Fruit fly (Drosophila melanogaster) whole organism, embryonic: Measurements from ENCODE around the gene Fdx1.
A peak's percentile ranks its signal among the peaks of the same experiment; 100 is the strongest.

Source experiments
- Adf1 ChIP-seq: fragments of 200-800 bp; sonication (Bioruptor generic); IDR thresholded peaks from 2 replicates; pipeline ENCODE4 v1.3.6; 2022; ENCODE audit warnings: missing biosample characterization, missing genetic modification characterization
- CG10654 ChIP-seq: fragments of 200-800 bp; sonication (Bioruptor generic); optimal IDR thresholded peaks from 2 replicates; lab custom pipeline; 2016; ENCODE audit warnings: missing biosample characterization, missing genetic modification characterization
- CG10979 ChIP-seq: fragments of 200-800 bp; sonication (Bioruptor generic); optimal IDR thresholded peaks from 2 replicates; lab custom pipeline; 2018; ENCODE audit warnings: missing biosample characterization, mild to moderate bottlenecking, missing genetic modification characterization, moderate library complexity
- CG11504 ChIP-seq: fragments of 200-800 bp; sonication (Bioruptor generic); optimal IDR thresholded peaks from 3 replicates; lab custom pipeline; 2019; ENCODE audit warnings: missing biosample characterization, mild to moderate bottlenecking, missing genetic modification characterization, moderate library complexity
- CG12155 ChIP-seq: fragments of 200-800 bp; sonication (Bioruptor generic); optimal IDR thresholded peaks from 3 replicates; lab custom pipeline; 2016; ENCODE audit warnings: missing biosample characterization, missing genetic modification characterization
- CG15269 ChIP-seq: fragments of 200-800 bp; sonication (Bioruptor generic); optimal IDR thresholded peaks from 2 replicates; lab custom pipeline; 2018; ENCODE audit warnings: missing biosample characterization, mild to moderate bottlenecking, missing genetic modification characterization, moderate library complexity
- CG17568 ChIP-seq: fragments of 200-800 bp; sonication (Bioruptor generic); optimal IDR thresholded peaks from 2 replicates; lab custom pipeline; 2018; ENCODE audit warnings: missing biosample characterization, mild to moderate bottlenecking, missing genetic modification characterization, moderate library complexity
- CG17612 ChIP-seq: fragments of 200-800 bp; sonication (Bioruptor generic); IDR thresholded peaks from 2 replicates; pipeline ENCODE4 v1.3.6; 2022; ENCODE audit warnings: missing biosample characterization, missing genetic modification characterization
- CG2120 ChIP-seq: fragments of 200-800 bp; sonication (Bioruptor generic); optimal IDR thresholded peaks from 3 replicates; lab custom pipeline; 2016; ENCODE audit warnings: missing biosample characterization, missing genetic modification characterization
- CG34224 ChIP-seq: fragments of 200-800 bp; sonication (Bioruptor generic); IDR thresholded peaks from 3 replicates; pipeline ENCODE4 v1.3.6; 2022; ENCODE audit warnings: missing biosample characterization, missing genetic modification characterization; ENCODE audit not compliant: partially characterized antibody
- CG5180 ChIP-seq: fragments of 200-800 bp; sonication (Bioruptor generic); optimal IDR thresholded peaks from 3 replicates; lab custom pipeline; 2017; ENCODE audit warnings: missing biosample characterization, missing genetic modification characterization, mild to moderate bottlenecking, moderate library complexity, missing genetic modification reagents
- CG6683 ChIP-seq: fragments of 200-800 bp; sonication (Bioruptor generic); optimal IDR thresholded peaks from 2 replicates; lab custom pipeline; 2017; ENCODE audit warnings: missing biosample characterization, mild to moderate bottlenecking, missing genetic modification characterization, missing genetic modification reagents
- CG6813 ChIP-seq: fragments of 200-800 bp; sonication (Bioruptor generic); optimal IDR thresholded peaks from 2 replicates; lab custom pipeline; 2017; ENCODE audit warnings: missing biosample characterization, missing genetic modification characterization, mild to moderate bottlenecking, moderate library complexity, missing genetic modification reagents
- CG6854 ChIP-seq: fragments of 200-800 bp; sonication (Bioruptor generic); optimal IDR thresholded peaks from 3 replicates; lab custom pipeline; 2017; ENCODE audit warnings: missing biosample characterization, mild to moderate bottlenecking, missing genetic modification characterization
- CG7839 ChIP-seq: fragments of 200-800 bp; sonication (Bioruptor generic); optimal IDR thresholded peaks from 3 replicates; lab custom pipeline; 2018; ENCODE audit warnings: missing biosample characterization, mild to moderate bottlenecking, missing genetic modification characterization, moderate library complexity
- CG8089 ChIP-seq: fragments of 200-800 bp; sonication (Bioruptor generic); optimal IDR thresholded peaks from 3 replicates; lab custom pipeline; 2016; ENCODE audit warnings: missing biosample characterization, missing genetic modification characterization
- CG8290 ChIP-seq, 3 experiments: fragments of 200-800 bp; sonication (Bioruptor generic); optimal IDR thresholded peaks; 2 replicates each; lab custom pipeline; 2016 to 2019; ENCODE audit warnings: missing biosample characterization in 3 of 3, missing genetic modification characterization in 3 of 3, mild to moderate bottlenecking in 2 of 3, moderate library complexity in 1 of 3
- CG9817 ChIP-seq: fragments of 200-800 bp; sonication (Bioruptor generic); optimal IDR thresholded peaks from 2 replicates; lab custom pipeline; 2018; ENCODE audit warnings: missing biosample characterization, mild to moderate bottlenecking, missing genetic modification characterization, moderate library complexity
- D19A ChIP-seq: fragments of 200-800 bp; optimal IDR thresholded peaks from 3 replicates; lab custom pipeline; 2019; ENCODE audit warnings: missing biosample characterization, mild to moderate bottlenecking, missing genetic modification characterization, moderate library complexity
- Dip3 ChIP-seq: fragments of 200-800 bp; sonication (Bioruptor generic); optimal IDR thresholded peaks from 3 replicates; lab custom pipeline; 2016; ENCODE audit warnings: missing biosample characterization, missing genetic modification characterization
- Drgx ChIP-seq: fragments of 200-800 bp; sonication (Bioruptor generic); IDR thresholded peaks from 2 replicates; pipeline ENCODE4 v1.3.6; 2022; ENCODE audit warnings: missing biosample characterization, missing genetic modification characterization
- E2f2 ChIP-seq: fragments of 200-800 bp; sonication (Bioruptor generic); IDR thresholded peaks from 2 replicates; pipeline ENCODE4 v1.3.6; 2022; ENCODE audit warnings: missing biosample characterization, missing genetic modification characterization
- Max ChIP-seq: fragments of 200-800 bp; sonication (Bioruptor generic); optimal IDR thresholded peaks from 2 replicates; lab custom pipeline; 2016; ENCODE audit warnings: missing biosample characterization, mild to moderate bottlenecking, missing genetic modification characterization
- Med ChIP-seq: fragments of 200-800 bp; sonication (Bioruptor generic); peaks from one replicate; lab custom pipeline; 2016; ENCODE audit warnings: missing biosample characterization, missing genetic modification characterization, mild to moderate bottlenecking, inconsistent platforms, moderate library complexity
- Six4 ChIP-seq: fragments of 200-800 bp; sonication (Bioruptor generic); optimal IDR thresholded peaks from 2 replicates; lab custom pipeline; 2016; ENCODE audit warnings: missing biosample characterization, missing genetic modification characterization
- amos ChIP-seq: fragments of 200-800 bp; sonication (Bioruptor generic); IDR thresholded peaks from 2 replicates; pipeline ENCODE4 v1.3.6; 2022; ENCODE audit warnings: missing biosample characterization, missing genetic modification characterization; ENCODE audit not compliant: partially characterized antibody
- aop ChIP-seq: fragments of 200-800 bp; sonication (Bioruptor generic); IDR thresholded peaks from 2 replicates; pipeline ENCODE4 v1.3.6; 2022; ENCODE audit warnings: missing biosample characterization, missing genetic modification characterization
- ci ChIP-seq: fragments of 200-800 bp; sonication (Bioruptor generic); IDR thresholded peaks from 3 replicates; pipeline ENCODE4 v1.3.6; 2022; ENCODE audit warnings: missing biosample characterization, missing genetic modification characterization
- croc ChIP-seq: fragments of 200-800 bp; sonication (Bioruptor generic); conservative IDR thresholded peaks from 3 replicates; pipeline ENCODE4 v1.3.6; 2022; ENCODE audit warnings: missing biosample characterization, missing genetic modification characterization
- crp ChIP-seq, 2 experiments: fragments of 200-800 bp; sonication (Bioruptor generic); optimal IDR thresholded peaks; 2 replicates in 1 of 2; 3 replicates in 1 of 2; lab custom pipeline; 2017; ENCODE audit warnings: missing biosample characterization in 2 of 2, missing genetic modification characterization in 2 of 2, mild to moderate bottlenecking in 1 of 2, moderate library complexity in 1 of 2
- dysf ChIP-seq: fragments of 200-800 bp; sonication (Bioruptor generic); IDR thresholded peaks from 3 replicates; pipeline ENCODE4 v1.3.6; 2022; ENCODE audit warnings: missing biosample characterization, missing genetic modification characterization
- fd64A ChIP-seq: fragments of 200-800 bp; sonication (Bioruptor generic); optimal IDR thresholded peaks from 3 replicates; lab custom pipeline; 2018; ENCODE audit warnings: missing biosample characterization, mild to moderate bottlenecking, missing genetic modification characterization
- fd96Cb ChIP-seq: fragments of 200-800 bp; sonication (Bioruptor generic); optimal IDR thresholded peaks from 2 replicates; lab custom pipeline; 2018; ENCODE audit warnings: missing biosample characterization, mild to moderate bottlenecking, missing genetic modification characterization, moderate library complexity
- grau ChIP-seq: fragments of 200-800 bp; optimal IDR thresholded peaks from 3 replicates; lab custom pipeline; 2019; ENCODE audit warnings: missing biosample characterization, mild to moderate bottlenecking, missing genetic modification characterization, moderate library complexity
- hkb ChIP-seq, 2 experiments: fragments of 200-800 bp in 1 of 2; fragments of >200 bp in 1 of 2; sonication (Bioruptor generic) in 1 of 2; IDR thresholded peaks in 1 of 2; optimal IDR thresholded peaks in 1 of 2; 2 replicates each; pipeline versions ENCODE4 v1.3.6 to Lab custom; 2017 to 2022; ENCODE audit warnings: missing biosample characterization in 1 of 2, missing genetic modification characterization in 1 of 2
- knrl ChIP-seq: fragments of 200-800 bp; sonication (Bioruptor generic); IDR thresholded peaks from 3 replicates; pipeline ENCODE4 v1.3.6; 2022; ENCODE audit warnings: missing biosample characterization, missing genetic modification characterization; ENCODE audit not compliant: partially characterized antibody
- lilli ChIP-seq: fragments of 200-800 bp; sonication (Bioruptor generic); optimal IDR thresholded peaks from 3 replicates; lab custom pipeline; 2016; ENCODE audit warnings: missing biosample characterization, missing genetic modification characterization
- pan ChIP-seq, 4 experiments: fragments of >200 bp in 3 of 4; fragments of 200-800 bp in 1 of 4; sonication (Bioruptor generic) in 1 of 4; optimal IDR thresholded peaks in 3 of 4; IDR thresholded peaks in 1 of 4; 2 replicates each; pipeline versions ENCODE4 v1.3.6 to Lab custom; 2017 to 2022; ENCODE audit warnings: missing biosample characterization in 2 of 4, missing genetic modification characterization in 2 of 4, mixed read lengths in 1 of 4
- phol ChIP-seq: fragments of 200-800 bp; sonication (Bioruptor generic); optimal IDR thresholded peaks from 3 replicates; lab custom pipeline; 2018; ENCODE audit warnings: missing biosample characterization, mild to moderate bottlenecking, missing genetic modification characterization, moderate library complexity
- prd ChIP-seq, 3 experiments: fragments of >200 bp in 2 of 3; fragments of 200-800 bp in 1 of 3; sonication (Bioruptor generic) in 1 of 3; optimal IDR thresholded peaks in 2 of 3; IDR thresholded peaks in 1 of 3; 2 replicates in 2 of 3; 3 replicates in 1 of 3; pipeline versions ENCODE4 v1.3.6 to Lab custom; 2017 to 2022; ENCODE audit warnings: missing biosample characterization in 1 of 3, missing genetic modification characterization in 1 of 3
- row ChIP-seq: fragments of 200-800 bp; sonication (Bioruptor generic); IDR thresholded peaks from 3 replicates; pipeline ENCODE4 v1.3.6; 2022; ENCODE audit warnings: missing biosample characterization, missing genetic modification characterization
- sens ChIP-seq: fragments of 200-800 bp; sonication (Bioruptor generic); peaks from one replicate; lab custom pipeline; 2016; ENCODE audit warnings: missing biosample characterization, missing genetic modification characterization
- sens-2 ChIP-seq: fragments of 200-800 bp; sonication (Bioruptor generic); IDR thresholded peaks from 2 replicates; pipeline ENCODE4 v1.3.6; 2022; ENCODE audit warnings: missing biosample characterization, missing genetic modification characterization
- slbo ChIP-seq: fragments of 200-800 bp; sonication (Bioruptor generic); IDR thresholded peaks from 2 replicates; pipeline ENCODE4 v1.3.6; 2022; ENCODE audit warnings: missing biosample characterization, missing genetic modification characterization
- tna ChIP-seq: fragments of 200-800 bp; sonication (Bioruptor generic); IDR thresholded peaks from 2 replicates; pipeline ENCODE4 v1.3.6; 2022; ENCODE audit warnings: missing biosample characterization, missing genetic modification characterization; ENCODE audit not compliant: partially characterized antibody
- vvl ChIP-seq: fragments of 200-800 bp; sonication (Bioruptor generic); IDR thresholded peaks from 2 replicates; pipeline ENCODE4 v1.3.6; 2022; ENCODE audit warnings: missing biosample characterization, missing genetic modification characterization
- yki ChIP-seq: fragments of >200 bp; optimal IDR thresholded peaks from 3 replicates; lab custom pipeline; 2018
- z ChIP-seq: fragments of 200-800 bp; sonication (Bioruptor generic); IDR thresholded peaks from 3 replicates; pipeline ENCODE4 v1.3.6; 2022; ENCODE audit warnings: missing biosample characterization, missing genetic modification characterization

Gene Fdx1

dm6 chr3L:9340232-9340631 lies 30.8 kb downstream of the Fdx1 start (continued):
- TF ChIP-seq croc (GFP tag; lab: Robert Waterston, UW) (no peak), Dip3 (GFP tag; lab: Kevin White, UChicago) (no peak), CG8290 (GFP tag; optimal IDR thresholded peaks at IDR 0.05; lab: Kevin White, UChicago) (no peak), CG8290 (tag; optimal IDR thresholded peaks at IDR 0.05; lab: Kevin White, UChicago) (peak in 1 of 2 experiments; percentile 42), phol (no peak), Six4 (GFP tag; lab: Kevin White, UChicago) (no peak), crp (GFP tag; optimal IDR thresholded peaks at IDR 0.05; lab: Kevin White, UChicago) (no peak), sens-2 (GFP tag; lab: Robert Waterston, UW) (no peak), ci (peak; percentile 18; the same call in 1 of the 3 replicates), vvl (GFP tag; lab: Robert Waterston, UW) (peak; percentile 47; the same call in 1 of the 2 replicates), prd (optimal IDR thresholded peaks at IDR 0.05; lab: Kevin White, UChicago) (no peak), prd (GFP tag; IDR thresholded peaks at IDR 0.05; lab: Robert Waterston, UW) (no peak), fd64A (GFP tag; lab: Kevin White, UChicago) (no peak), z (peak; percentile 56; the same call in 2 of the 3 replicates), tna (GFP tag; lab: Robert Waterston, UW) (0 out of 2 replicates have a peak, but pooled peaks have one; percentile 23), CG5180 (GFP tag; lab: Kevin White, UChicago) (no peak), E2f2 (GFP tag; lab: Robert Waterston, UW) (no peak), pan (optimal IDR thresholded peaks at IDR 0.05; lab: Kevin White, UChicago) (no peak), pan (GFP tag; optimal IDR thresholded peaks at IDR 0.05 in 1 of 2, IDR thresholded peaks at IDR 0.05 in 1 of 2) (no peak), Drgx (GFP tag; lab: Robert Waterston, UW) (0 out of 2 replicates have a peak, but pooled peaks have one; percentile 28)

DNA sequence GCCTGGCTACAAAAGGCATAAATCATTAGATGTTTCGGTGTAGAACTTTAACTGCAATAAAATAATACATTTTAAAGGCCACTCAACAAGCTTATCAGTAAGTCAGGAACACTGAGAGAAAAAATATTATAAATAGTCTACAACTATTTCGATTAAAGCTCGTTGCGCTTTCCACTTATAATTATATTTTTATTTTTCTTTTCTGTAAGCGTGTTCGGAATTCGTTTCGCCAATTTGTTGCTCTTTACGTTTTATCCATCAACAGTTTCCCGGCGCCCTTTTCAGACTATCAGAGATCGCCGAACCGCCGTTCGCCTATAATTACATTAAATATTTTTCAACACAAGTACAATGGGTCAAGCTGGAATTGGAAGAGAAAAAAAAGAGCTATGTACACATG lies 32.0 kb downstream of the Fdx1 start:
- TF ChIP-seq Six4 (GFP tag; lab: Kevin White, UChicago) = no peak
- TF ChIP-seq row (GFP tag; lab: Robert Waterston, UW) = peak; percentile 56
- no peak for TF ChIP-seq CG17612 (GFP tag; lab: Robert Waterston, UW)
- no peak for TF ChIP-seq CG15269
- TF ChIP-seq CG9817 (tag; lab: Kevin White, UChicago) = no peak
- no peak for TF ChIP-seq CG6854 (GFP tag; lab: Kevin White, UChicago)
- TF ChIP-seq lilli (GFP tag; lab: Kevin White, UChicago) = peak; percentile 24
- no peak for TF ChIP-seq CG6813 (GFP tag; lab: Kevin White, UChicago)
- no peak for TF ChIP-seq CG10979 (tag; lab: Kevin White, UChicago)
- TF ChIP-seq aop (GFP tag; lab: Robert Waterston, UW) = no peak
- TF ChIP-seq CG6683 (GFP tag; lab: Kevin White, UChicago) = no peak
- no peak for TF ChIP-seq Adf1 (GFP tag; lab: Robert Waterston, UW)
- no peak for TF ChIP-seq CG8089 (GFP tag; lab: Kevin White, UChicago)
- peak; percentile 70 for TF ChIP-seq sens (GFP tag; lab: Kevin White, UChicago)
- TF ChIP-seq grau (tag; lab: Kevin White, UChicago) = peak; percentile 7
- TF ChIP-seq amos (GFP tag; lab: Robert Waterston, UW) = no peak
- TF ChIP-seq CG2120 (GFP tag; lab: Kevin White, UChicago) = peak; percentile 21
- TF ChIP-seq CG17568 (GFP tag; lab: Kevin White, UChicago) = no peak
- TF ChIP-seq Max (GFP tag; lab: Kevin White, UChicago) = no peak
- TF ChIP-seq CG10654 (GFP tag; lab: Kevin White, UChicago) = no peak
- TF ChIP-seq CG12155 (GFP tag; lab: Kevin White, UChicago) = no peak
- TF ChIP-seq Med (GFP tag; lab: Kevin White, UChicago) = peak; percentile 79
- TF ChIP-seq CG7839 (tag; lab: Kevin White, UChicago) = peak; percentile 37
- peak; percentile 43 for TF ChIP-seq slbo (GFP tag; lab: Robert Waterston, UW)
- peak; percentile 21 for TF ChIP-seq D19A (tag; lab: Kevin White, UChicago)
- no peak for TF ChIP-seq knrl
- peak; percentile 2 for TF ChIP-seq CG11504 (tag; lab: Kevin White, UChicago)
- no peak for TF ChIP-seq CG34224 (GFP tag; lab: Robert Waterston, UW)
- peak; percentile 7; the same call in 1 of the 3 replicates for TF ChIP-seq dysf (GFP tag; lab: Robert Waterston, UW)
- TF ChIP-seq fd96Cb (tag; lab: Kevin White, UChicago) = no peak
- TF ChIP-seq hkb (optimal IDR thresholded peaks at IDR 0.05; lab: Kevin White, UChicago) = no peak
- peak; percentile 39 for TF ChIP-seq hkb (GFP tag; IDR thresholded peaks at IDR 0.05; lab: Robert Waterston, UW)
- TF ChIP-seq yki (lab: Kevin White, UChicago) = no peak
